Worm (Caenorhabditis elegans) whole organism, L3 larva: ENCODE measurements around the gene nhr-213.

Experiments
- R02D3.7 ChIP-seq: fragments of 150-350 bp; optimal IDR thresholded peaks from 2 replicates; lab custom pipeline; 2014; ENCODE audit warnings: missing biosample characterization, missing genetic modification characterization
- ZK546.5 ChIP-seq: sonication (generic microtip); optimal IDR thresholded peaks from 2 replicates; lab custom pipeline; 2017; ENCODE audit warnings: missing biosample characterization, missing genetic modification characterization
- ama-1 ChIP-seq: fragments of 150-350 bp; optimal IDR thresholded peaks from 2 replicates; lab custom pipeline; 2018
- elt-2 ChIP-seq: sonication (generic microtip); optimal IDR thresholded peaks from 2 replicates; lab custom pipeline; 2016; ENCODE audit warnings: missing genetic modification reagents, mild to moderate bottlenecking, missing genetic modification characterization, missing compliant biosample characterization
- fos-1 ChIP-seq: fragments of 150-350 bp; optimal IDR thresholded peaks from 2 replicates; lab custom pipeline; 2014; ENCODE audit warnings: missing biosample characterization, missing genetic modification characterization
- hmg-11 ChIP-seq: sonication (generic microtip); optimal IDR thresholded peaks from 2 replicates; lab custom pipeline; 2016; ENCODE audit warnings: missing genetic modification characterization, missing compliant biosample characterization
- lin-39 ChIP-seq: fragments of 150-350 bp; optimal IDR thresholded peaks from 2 replicates; lab custom pipeline; 2018; ENCODE audit warnings: missing biosample characterization, missing genetic modification reagents, missing genetic modification characterization
- nfya-1 ChIP-seq: sonication (generic microtip); optimal IDR thresholded peaks from 2 replicates; lab custom pipeline; 2017; ENCODE audit warnings: missing genetic modification characterization, mild to moderate bottlenecking, missing compliant biosample characterization, antibody characterized with exemption, moderate library complexity; ENCODE audit not compliant: insufficient read depth
- nhr-237 ChIP-seq: fragments of 150-350 bp; optimal IDR thresholded peaks from 2 replicates; lab custom pipeline; 2014; ENCODE audit warnings: missing biosample characterization, missing genetic modification characterization
- nhr-67 ChIP-seq: fragments of 150-350 bp; optimal IDR thresholded peaks from 2 replicates; lab custom pipeline; 2014; ENCODE audit warnings: missing biosample characterization, missing genetic modification characterization
- nhr-76 ChIP-seq: fragments of 150-350 bp; sonication (generic microtip); optimal IDR thresholded peaks from 5 replicates; lab custom pipeline; 2014; ENCODE audit warnings: missing biosample characterization, missing genetic modification characterization
- nhr-77 ChIP-seq: fragments of 150-350 bp; optimal IDR thresholded peaks from 2 replicates; lab custom pipeline; 2014; ENCODE audit warnings: missing biosample characterization, missing genetic modification characterization
- pha-4 ChIP-seq: fragments of 150-350 bp; optimal IDR thresholded peaks from 2 replicates; lab custom pipeline; 2014; ENCODE audit warnings: missing biosample characterization, missing genetic modification reagents, missing genetic modification characterization

- no peak for TF ChIP-seq hmg-11 (tag; lab: Kevin White, UChicago)
- TF ChIP-seq nhr-76 (tag; lab: Kevin White, UChicago) = no peak
- TF ChIP-seq ZK546.5 (tag; lab: Kevin White, UChicago) = no peak
- TF ChIP-seq nhr-77 (tag; lab: Kevin White, UChicago) = no peak
- TF ChIP-seq R02D3.7 = no peak
- TF ChIP-seq nhr-237 (tag; lab: Kevin White, UChicago) = no peak
- no peak for TF ChIP-seq nhr-67 (tag; lab: Kevin White, UChicago)
- TF ChIP-seq pha-4 (tag; lab: Kevin White, UChicago) = no peak
- no peak for TF ChIP-seq ama-1
- TF ChIP-seq nfya-1 (tag; lab: Kevin White, UChicago) = no peak
- no peak for TF ChIP-seq fos-1 (tag; lab: Kevin White, UChicago)
- no peak for TF ChIP-seq elt-2 (tag; lab: Kevin White, UChicago)
- no peak for TF ChIP-seq lin-39 (tag; lab: Kevin White, UChicago)
Observed at ce11 chrV:15940254-15940653, 43.7 kb upstream of the nhr-213 start, which contains the start of gene srw-55.
